Worm (Caenorhabditis elegans) whole organism, mixed stage, embryonic: ENCODE measurements around the gene lgmn-1.

Experiments
- ces-1 ChIP-seq: fragments of 150-350 bp; optimal IDR thresholded peaks from 2 replicates; lab custom pipeline; 2014; ENCODE audit warnings: missing biosample characterization, missing genetic modification reagents, missing genetic modification characterization
- flh-1 ChIP-seq: fragments of 200-800 bp; sonication (Bioruptor generic); optimal IDR thresholded peaks from 2 replicates; lab custom pipeline; 2018; ENCODE audit warnings: mild to moderate bottlenecking, missing genetic modification characterization, moderate library complexity, missing compliant biosample characterization
- nhr-2 ChIP-seq: fragments of 150-350 bp; optimal IDR thresholded peaks from 2 replicates; lab custom pipeline; 2014; ENCODE audit warnings: missing biosample characterization, missing genetic modification characterization
- nhr-237 ChIP-seq: fragments of 150-350 bp; optimal IDR thresholded peaks from 2 replicates; lab custom pipeline; 2014; ENCODE audit warnings: missing biosample characterization, missing genetic modification characterization

DNA sequence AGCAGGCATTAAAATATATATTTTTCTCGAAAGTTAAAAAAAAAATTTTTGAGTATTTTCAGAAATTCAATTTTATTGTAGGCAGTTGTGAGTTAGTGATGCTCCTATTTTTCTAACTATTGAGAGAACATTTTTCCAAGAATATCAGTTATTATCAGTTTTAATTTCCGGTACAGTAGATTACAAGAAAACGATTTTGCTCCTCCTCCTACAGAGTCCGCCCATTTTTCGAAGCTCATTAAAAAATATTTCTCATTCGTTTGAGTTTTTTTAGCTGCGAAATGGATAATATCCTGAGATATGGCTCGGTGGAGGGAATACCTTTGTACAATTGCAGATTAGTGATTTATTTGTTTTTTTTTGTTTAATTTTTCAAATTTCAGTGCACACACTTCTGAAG lies 28.3 kb upstream of the lgmn-1 start, which contains the start of gene srt-39:
- TF ChIP-seq ces-1 (GFP tag; lab: Kevin White, UChicago) = no peak
- TF ChIP-seq nhr-2 = no peak
- no peak for TF ChIP-seq flh-1 (GFP tag; lab: Kevin White, UChicago)
- TF ChIP-seq nhr-237 = no peak
